Fruit fly (Drosophila melanogaster): ENCODE results near the gene Bet5.

- peak; percentile 62 for TF ChIP-seq Clk (GFP tag; optimal IDR thresholded peaks at IDR 0.05)
- TF ChIP-seq Crg-1 (GFP tag; optimal IDR thresholded peaks at IDR 0.05): peak; percentile 45
- peak; percentile 84 for TF ChIP-seq bab1 (GFP tag; optimal IDR thresholded peaks at IDR 0.05)
- peak; percentile 67 for TF ChIP-seq kay (GFP tag; ENCODE audit: borderline replicate concordance)
Observed at dm6 chr3R:30208766-30209484, 28.9 kb downstream of the Bet5 start, which contains the start of gene RpS7.
